Fruit fly (Drosophila melanogaster): ENCODE measurements around the gene CG5180.
A peak's percentile ranks its signal among the peaks of the same experiment; 100 is the strongest.

Gene CG5180

dm6 chr3R:20547758-20548157 lies 10.0 kb upstream of the CG5180 start:
- TF ChIP-seq CG32121 (GFP tag; IDR thresholded peaks at IDR 0.05) (no peak), CG17806 (tag; optimal IDR thresholded peaks at IDR 0.05) (no peak), CG15710 (tag; optimal IDR thresholded peaks at IDR 0.05) (peak; percentile 42), CG8159 (tag; optimal IDR thresholded peaks at IDR 0.05) (no peak), gl (tag; optimal IDR thresholded peaks at IDR 0.05) (peak; percentile 70), CG12605 (GFP tag; IDR thresholded peaks at IDR 0.05) (peak; percentile 42; the same call in 1 of the 2 replicates), CG4496 (GFP tag; IDR thresholded peaks at IDR 0.05) (peak; percentile 66), CG8301 (tag; optimal IDR thresholded peaks at IDR 0.05) (no peak), Snoo (tag; optimal IDR thresholded peaks at IDR 0.05) (no peak), Pif1A (GFP tag; optimal IDR thresholded peaks at IDR 0.05) (no peak), CG13204 (GFP tag; optimal IDR thresholded peaks at IDR 0.05) (peak; percentile 62), CG9948 (tag; optimal IDR thresholded peaks at IDR 0.05) (no peak), EcR (GFP tag; optimal IDR thresholded peaks at IDR 0.05) (peak; percentile 17), CG14655 (GFP tag; optimal IDR thresholded peaks at IDR 0.05) (no peak), rn (GFP tag; IDR thresholded peaks at IDR 0.05) (no peak), Pif1B (GFP tag; optimal IDR thresholded peaks at IDR 0.05) (no peak), CG34367 (tag; optimal IDR thresholded peaks at IDR 0.05) (no peak), D1 (tag; optimal IDR thresholded peaks at IDR 0.05) (no peak), CG10348 (GFP tag; IDR thresholded peaks at IDR 0.05) (no peak), fd96Ca (GFP tag; IDR thresholded peaks at IDR 0.05) (0 out of 3 replicates have a peak, but pooled peaks have one; percentile 48), Ets98B (GFP tag; IDR thresholded peaks at IDR 0.05) (no peak)

DNA sequence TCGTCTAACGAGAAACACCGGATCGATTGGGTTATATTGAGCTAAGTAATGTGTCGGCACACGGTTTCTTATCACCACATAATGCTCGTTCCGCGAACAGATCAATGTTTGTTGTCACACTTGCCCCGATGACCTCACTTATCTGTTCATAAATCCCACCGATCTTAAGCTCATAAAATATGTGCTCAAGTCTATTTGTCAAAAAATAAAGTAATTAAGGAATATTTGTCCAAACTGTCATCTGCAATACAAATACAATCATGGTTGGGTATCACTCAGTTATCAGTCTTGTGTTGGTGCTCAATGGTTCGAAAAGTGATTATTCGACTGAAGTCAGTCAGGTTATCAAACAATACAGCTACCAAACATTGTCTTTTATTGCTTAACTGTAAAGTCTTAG lies 9.5 kb upstream of the CG5180 start:
- TF ChIP-seq Pif1A (GFP tag; optimal IDR thresholded peaks at IDR 0.05), result no peak
- no peak for TF ChIP-seq Pif1B (GFP tag; optimal IDR thresholded peaks at IDR 0.05)
- TF ChIP-seq CG8159 (tag; optimal IDR thresholded peaks at IDR 0.05), result no peak
- no peak for TF ChIP-seq rn (GFP tag; IDR thresholded peaks at IDR 0.05)
- TF ChIP-seq CG8301 (tag; optimal IDR thresholded peaks at IDR 0.05), result no peak
- TF ChIP-seq CG14655 (GFP tag; optimal IDR thresholded peaks at IDR 0.05), result no peak
- no peak for TF ChIP-seq Snoo (tag; optimal IDR thresholded peaks at IDR 0.05)
- no peak for TF ChIP-seq CG9948 (tag; optimal IDR thresholded peaks at IDR 0.05)
- TF ChIP-seq gl (tag; optimal IDR thresholded peaks at IDR 0.05), result no peak
- TF ChIP-seq EcR (GFP tag; optimal IDR thresholded peaks at IDR 0.05), result no peak
- no peak for TF ChIP-seq Ets98B (GFP tag; IDR thresholded peaks at IDR 0.05)
- no peak for TF ChIP-seq fd96Ca (GFP tag; IDR thresholded peaks at IDR 0.05)
- no peak for TF ChIP-seq CG13204 (GFP tag; optimal IDR thresholded peaks at IDR 0.05)
- TF ChIP-seq CG17806 (tag; optimal IDR thresholded peaks at IDR 0.05), result no peak
- TF ChIP-seq CG34367 (tag; optimal IDR thresholded peaks at IDR 0.05), result no peak
- TF ChIP-seq CG4496 (GFP tag; IDR thresholded peaks at IDR 0.05), result no peak
- no peak for TF ChIP-seq CG32121 (GFP tag; IDR thresholded peaks at IDR 0.05)
- no peak for TF ChIP-seq CG12605 (GFP tag; IDR thresholded peaks at IDR 0.05)
- no peak for TF ChIP-seq CG15710 (tag; optimal IDR thresholded peaks at IDR 0.05)

DNA sequence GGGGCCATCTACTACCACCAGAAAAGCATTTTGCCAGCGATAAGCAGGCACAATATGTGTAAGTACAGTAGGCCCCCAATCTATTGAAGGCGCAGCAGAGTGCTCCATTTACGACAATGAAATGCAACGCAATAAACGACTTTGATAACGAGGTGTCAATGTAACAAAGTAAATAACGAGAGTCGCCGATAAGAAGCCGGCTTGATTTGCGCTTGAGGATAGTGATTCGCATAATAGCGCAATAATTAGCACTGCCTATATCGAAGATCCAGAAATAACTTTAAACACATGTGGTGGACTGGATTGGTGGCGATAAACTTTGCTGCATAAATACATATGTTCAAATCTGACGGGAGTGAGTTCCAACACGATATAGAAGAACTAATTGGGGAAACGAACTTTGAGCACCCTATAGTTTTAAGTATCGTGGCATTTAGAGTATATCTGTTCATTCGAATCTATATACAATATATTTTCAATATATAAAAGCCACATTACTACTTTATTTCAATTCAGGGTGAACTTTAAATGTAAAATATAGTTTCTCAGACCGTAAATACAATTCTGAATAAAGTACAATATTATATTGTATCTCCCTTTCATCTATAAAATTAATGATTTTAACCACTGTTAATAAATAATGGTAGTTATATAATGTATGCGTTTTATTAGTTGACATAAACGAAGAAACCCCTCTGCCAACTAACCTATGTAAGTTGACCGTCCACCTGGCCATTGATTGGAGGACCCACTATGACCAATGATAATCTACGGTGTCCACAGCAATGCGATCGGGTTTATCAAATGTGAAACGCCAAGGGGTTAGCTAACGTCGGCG lies 8.5 kb upstream of the CG5180 start:
- TF ChIP-seq Pif1A (GFP tag; optimal IDR thresholded peaks at IDR 0.05) (no peak), CG8159 (tag; optimal IDR thresholded peaks at IDR 0.05) (no peak), rn (GFP tag; IDR thresholded peaks at IDR 0.05) (no peak), Ets98B (GFP tag; IDR thresholded peaks at IDR 0.05) (peak; percentile 60), CG12605 (GFP tag; IDR thresholded peaks at IDR 0.05) (0 out of 2 replicates have a peak, but pooled peaks have one; percentile 22), EcR (GFP tag; optimal IDR thresholded peaks at IDR 0.05) (peak; percentile 86), CG8301 (tag; optimal IDR thresholded peaks at IDR 0.05) (no peak), fd96Ca (GFP tag; IDR thresholded peaks at IDR 0.05) (peak; percentile 55; the same call in 2 of the 3 replicates), CG4496 (GFP tag; IDR thresholded peaks at IDR 0.05) (0 out of 3 replicates have a peak, but pooled peaks have one; percentile 31), CG13204 (GFP tag; optimal IDR thresholded peaks at IDR 0.05) (no peak), CG15710 (tag; optimal IDR thresholded peaks at IDR 0.05) (no peak), CG32121 (GFP tag; IDR thresholded peaks at IDR 0.05) (0 out of 2 replicates have a peak, but pooled peaks have one; percentile 36), CG17806 (tag; optimal IDR thresholded peaks at IDR 0.05) (no peak), CG10348 (GFP tag; IDR thresholded peaks at IDR 0.05) (no peak), gl (tag; optimal IDR thresholded peaks at IDR 0.05) (no peak), CG9948 (tag; optimal IDR thresholded peaks at IDR 0.05) (no peak), D1 (tag; optimal IDR thresholded peaks at IDR 0.05) (no peak), CG34367 (tag; optimal IDR thresholded peaks at IDR 0.05) (no peak), Pif1B (GFP tag; optimal IDR thresholded peaks at IDR 0.05) (no peak), CG14655 (GFP tag; optimal IDR thresholded peaks at IDR 0.05) (no peak), Snoo (tag; optimal IDR thresholded peaks at IDR 0.05) (no peak)

DNA sequence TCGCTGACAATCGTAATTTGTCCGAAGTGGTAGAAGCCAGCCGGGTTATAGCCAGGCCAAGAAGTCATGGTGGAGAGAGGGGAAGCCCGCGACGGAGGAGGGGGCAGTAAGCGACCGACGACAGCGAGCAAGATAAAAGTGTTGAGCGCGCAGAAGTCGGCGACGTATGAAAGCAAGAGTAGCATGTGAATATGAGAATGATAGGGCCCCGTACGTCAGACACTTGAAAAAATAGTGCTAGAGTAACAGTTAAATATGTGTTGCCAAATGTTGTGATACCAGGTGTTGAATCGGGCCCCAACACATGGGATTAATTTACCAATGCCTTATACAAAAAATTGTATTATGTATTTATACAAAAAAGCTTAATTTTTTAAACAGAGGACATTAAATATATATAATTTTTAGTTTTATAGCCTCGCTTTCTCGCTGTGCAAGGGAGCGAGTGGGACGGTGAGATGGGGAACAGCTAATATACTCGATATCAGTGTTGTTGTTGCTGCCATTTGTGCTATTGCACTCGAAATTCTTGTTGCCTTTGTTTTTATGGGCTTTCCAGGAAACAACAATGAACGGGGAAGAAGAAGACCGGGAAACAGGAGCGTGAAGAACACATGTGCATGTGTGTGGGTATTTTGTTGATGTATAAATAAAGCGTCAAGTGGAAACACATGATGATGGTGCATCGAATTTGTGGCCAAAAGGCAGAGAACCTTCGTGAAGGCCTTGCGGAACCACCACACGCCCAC lies 7.7 kb upstream of the CG5180 start:
- TF ChIP-seq CG4496 (GFP tag; IDR thresholded peaks at IDR 0.05) (peak; percentile 91), CG10348 (GFP tag; IDR thresholded peaks at IDR 0.05) (no peak), Pif1A (GFP tag; optimal IDR thresholded peaks at IDR 0.05) (peak; percentile 85), CG12605 (GFP tag; IDR thresholded peaks at IDR 0.05) (peak; percentile 73), fd96Ca (GFP tag; IDR thresholded peaks at IDR 0.05) (peak; percentile 87), CG9948 (tag; optimal IDR thresholded peaks at IDR 0.05) (peak; percentile 88), gl (tag; optimal IDR thresholded peaks at IDR 0.05) (peak; percentile 61), CG14655 (GFP tag; optimal IDR thresholded peaks at IDR 0.05) (peak; percentile 90), D1 (tag; optimal IDR thresholded peaks at IDR 0.05) (no peak), Ets98B (GFP tag; IDR thresholded peaks at IDR 0.05) (peak; percentile 74; the same call in 1 of the 2 replicates), EcR (GFP tag; optimal IDR thresholded peaks at IDR 0.05) (peak; percentile 76), CG34367 (tag; optimal IDR thresholded peaks at IDR 0.05) (peak; percentile 79), Snoo (tag; optimal IDR thresholded peaks at IDR 0.05) (peak; percentile 86), rn (GFP tag; IDR thresholded peaks at IDR 0.05) (peak; percentile 45; the same call in 1 of the 2 replicates), CG32121 (GFP tag; IDR thresholded peaks at IDR 0.05) (peak; percentile 85), CG13204 (GFP tag; optimal IDR thresholded peaks at IDR 0.05) (peak; percentile 60), CG8159 (tag; optimal IDR thresholded peaks at IDR 0.05) (peak; percentile 93), CG15710 (tag; optimal IDR thresholded peaks at IDR 0.05) (peak; percentile 91), CG17806 (tag; optimal IDR thresholded peaks at IDR 0.05) (peak; percentile 87), CG8301 (tag; optimal IDR thresholded peaks at IDR 0.05) (peak; percentile 79), Pif1B (GFP tag; optimal IDR thresholded peaks at IDR 0.05) (peak; percentile 86)

All from whole organism, pupa.